Fruit fly (Drosophila melanogaster): ENCODE results near the gene CG9588.

DNA sequence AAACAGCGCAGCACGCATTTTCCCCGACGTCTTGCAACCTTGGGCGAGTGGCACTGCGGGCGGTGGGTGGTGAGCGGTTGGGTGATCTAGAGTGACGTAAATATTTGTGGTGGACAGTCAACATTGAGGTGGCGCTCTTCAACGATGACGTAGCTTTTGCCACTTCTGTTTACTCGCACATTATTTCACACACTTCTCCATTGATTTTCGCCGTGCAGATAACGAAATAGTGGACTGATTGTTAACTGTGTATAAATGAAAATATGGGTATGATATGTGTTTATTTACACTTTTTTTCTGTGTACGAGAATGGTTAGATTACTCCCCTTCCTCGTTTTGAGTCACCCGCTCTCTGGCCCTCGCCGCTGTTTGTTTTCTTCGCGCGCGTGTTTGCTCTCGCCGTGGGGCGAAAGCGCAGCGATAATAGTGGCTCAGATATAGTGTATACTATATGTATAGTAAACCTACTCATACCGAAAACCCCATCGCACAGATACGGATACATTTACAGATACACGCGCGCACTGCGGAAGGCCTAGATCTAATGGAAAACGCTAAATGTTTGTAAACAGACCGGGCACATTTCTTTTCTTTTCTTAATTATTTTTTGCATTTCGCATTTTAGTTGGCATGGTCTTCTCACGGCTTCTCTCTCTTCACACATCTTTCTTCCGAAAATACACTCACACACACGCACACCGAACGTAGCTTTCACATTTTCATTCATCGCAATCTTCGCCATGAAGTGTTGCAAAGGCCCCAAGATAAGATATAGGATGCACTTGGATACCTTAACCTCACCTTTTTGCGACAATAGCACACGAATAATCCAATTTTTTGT is 10.1 kb upstream of the CG9588 start, which contains the start of gene omd:
- no peak for TF ChIP-seq tj (GFP tag; optimal IDR thresholded peaks at IDR 0.05)
- peak; percentile 70 for TF ChIP-seq ovo (GFP tag; optimal IDR thresholded peaks at IDR 0.05)
- no peak for TF ChIP-seq CG14711 (tag; optimal IDR thresholded peaks at IDR 0.05)
- peak; percentile 32 for TF ChIP-seq Crg-1 (GFP tag; optimal IDR thresholded peaks at IDR 0.05)
- peak; percentile 52 for TF ChIP-seq pad (GFP tag; optimal IDR thresholded peaks at IDR 0.05)
- peak; percentile 65 for TF ChIP-seq CG11617 (GFP tag; optimal IDR thresholded peaks at IDR 0.05)
- TF ChIP-seq cic (GFP tag; optimal IDR thresholded peaks at IDR 0.05): peak; percentile 100
- peak; percentile 8 for TF ChIP-seq CG1620 (GFP tag; optimal IDR thresholded peaks at IDR 0.05)
- TF ChIP-seq Hr96 (GFP tag; optimal IDR thresholded peaks at IDR 0.05): peak; percentile 57
- TF ChIP-seq toe (GFP tag; optimal IDR thresholded peaks at IDR 0.05): peak; percentile 25
- peak; percentile 30 for TF ChIP-seq Clk (GFP tag; optimal IDR thresholded peaks at IDR 0.05)
- TF ChIP-seq Mnt (GFP tag; optimal IDR thresholded peaks at IDR 0.05): peak; percentile 92
- TF ChIP-seq CG33017 (tag; optimal IDR thresholded peaks at IDR 0.05): peak; percentile 64
- TF ChIP-seq bab1 (GFP tag; optimal IDR thresholded peaks at IDR 0.05): no peak
